Fruit fly (Drosophila melanogaster): ENCODE data around the gene CASK.
"Not testable (repeated sequence)": the region's sequence is repeated elsewhere in the genome, so short reads cannot be mapped to it uniquely, and the experiment has no call there.

The CASK gene

dm6 chr3R:21740766-21741350, 81.6 kb downstream of the CASK start:
- TF ChIP-seq EcR (GFP tag; optimal IDR thresholded peaks at IDR 0.05): no peak
- no peak for TF ChIP-seq CG8478 (optimal IDR thresholded peaks at IDR 0.05)
- TF ChIP-seq pan (optimal IDR thresholded peaks at IDR 0.05): no peak
- TF ChIP-seq usp (GFP tag; optimal IDR thresholded peaks at IDR 0.05): no peak
- TF ChIP-seq Dll (optimal IDR thresholded peaks at IDR 0.05): no peak
- no peak for TF ChIP-seq psq (optimal IDR thresholded peaks at IDR 0.05)

- no peak for TF ChIP-seq CG8478 (optimal IDR thresholded peaks at IDR 0.05)
Measured at dm6 chr3R:21739750-21740319, 82.6 kb downstream of the CASK start, which contains the start of gene CG5849. Gene CG5849 (plus strand): TSS chr3R:21740105.

- TF ChIP-seq Dll (optimal IDR thresholded peaks at IDR 0.05): no peak
- TF ChIP-seq psq (optimal IDR thresholded peaks at IDR 0.05): no peak
- TF ChIP-seq pan (optimal IDR thresholded peaks at IDR 0.05): no peak
- no peak for TF ChIP-seq EcR (GFP tag; optimal IDR thresholded peaks at IDR 0.05)
- TF ChIP-seq CG8478 (optimal IDR thresholded peaks at IDR 0.05): no peak
- TF ChIP-seq usp (GFP tag; optimal IDR thresholded peaks at IDR 0.05): no peak
Measured at dm6 chr3R:21739010-21739409, 83.5 kb downstream of the CASK start, which contains the start of gene CG34034. Gene CG34034 (minus strand): TSS chr3R:21739110.

dm6 chr3R:21737264-21737663, 85.2 kb downstream of the CASK start, which contains the start of gene CG42870:
Gene CG42870 (minus strand): TSS chr3R:21737364.
- TF ChIP-seq CG8478 (optimal IDR thresholded peaks at IDR 0.05) (no peak), usp (GFP tag; optimal IDR thresholded peaks at IDR 0.05) (no peak), EcR (GFP tag; optimal IDR thresholded peaks at IDR 0.05) (no peak), Dll (optimal IDR thresholded peaks at IDR 0.05) (no peak), psq (optimal IDR thresholded peaks at IDR 0.05) (no peak), pan (optimal IDR thresholded peaks at IDR 0.05) (no peak)

dm6 chr3R:21736749-21737148, 85.7 kb downstream of the CASK start, which contains the start of gene CG42869:
Gene CG42869 (minus strand): TSS chr3R:21736849.
- TF ChIP-seq pan (optimal IDR thresholded peaks at IDR 0.05): no peak
- no peak for TF ChIP-seq usp (GFP tag; optimal IDR thresholded peaks at IDR 0.05)
- TF ChIP-seq CG8478 (optimal IDR thresholded peaks at IDR 0.05): no peak
- TF ChIP-seq psq (optimal IDR thresholded peaks at IDR 0.05): no peak
- TF ChIP-seq EcR (GFP tag; optimal IDR thresholded peaks at IDR 0.05): no peak
- no peak for TF ChIP-seq Dll (optimal IDR thresholded peaks at IDR 0.05)

dm6 chr3R:21736196-21736595, 86.3 kb downstream of the CASK start, which contains the start of gene Sfp93F:
Gene Sfp93F (minus strand): TSS chr3R:21736296.
- not testable (repeated sequence) for TF ChIP-seq CG8478 (optimal IDR thresholded peaks at IDR 0.05); psq (optimal IDR thresholded peaks at IDR 0.05); usp (GFP tag; optimal IDR thresholded peaks at IDR 0.05)

Data from whole organism.